Worm (Caenorhabditis elegans) whole organism, L3 larva: ENCODE measurements around the gene R07E5.4.

Experiments used
- ama-1 ChIP-seq: fragments of 150-350 bp; optimal IDR thresholded peaks from 2 replicates; lab custom pipeline; 2018
- elt-2 ChIP-seq: sonication (generic microtip); optimal IDR thresholded peaks from 2 replicates; lab custom pipeline; 2016; ENCODE audit warnings: missing genetic modification reagents, mild to moderate bottlenecking, missing genetic modification characterization, missing compliant biosample characterization
- fkh-10 ChIP-seq: sonication (generic microtip); optimal IDR thresholded peaks from 2 replicates; lab custom pipeline; 2017; ENCODE audit warnings: missing biosample characterization, missing genetic modification reagents, missing genetic modification characterization
- nhr-237 ChIP-seq: fragments of 150-350 bp; optimal IDR thresholded peaks from 2 replicates; lab custom pipeline; 2014; ENCODE audit warnings: missing biosample characterization, missing genetic modification characterization
- nhr-28 ChIP-seq: fragments of 150-350 bp; optimal IDR thresholded peaks from 2 replicates; lab custom pipeline; 2014; ENCODE audit warnings: missing biosample characterization, missing genetic modification characterization
- skn-1 ChIP-seq: fragments of 150-350 bp; optimal IDR thresholded peaks from 2 replicates; lab custom pipeline; 2014; ENCODE audit warnings: missing biosample characterization, missing genetic modification characterization
- snpc-4 ChIP-seq: fragments of 150-350 bp; optimal IDR thresholded peaks from 2 replicates; lab custom pipeline; 2014; ENCODE audit warnings: missing biosample characterization, missing genetic modification characterization
- unc-39 ChIP-seq: sonication (generic microtip); optimal IDR thresholded peaks from 4 replicates; lab custom pipeline; 2017; ENCODE audit warnings: missing biosample characterization, missing genetic modification characterization
- zag-1 ChIP-seq: fragments of 150-350 bp; optimal IDR thresholded peaks from 2 replicates; lab custom pipeline; 2014; ENCODE audit warnings: missing biosample characterization, missing genetic modification characterization

DNA sequence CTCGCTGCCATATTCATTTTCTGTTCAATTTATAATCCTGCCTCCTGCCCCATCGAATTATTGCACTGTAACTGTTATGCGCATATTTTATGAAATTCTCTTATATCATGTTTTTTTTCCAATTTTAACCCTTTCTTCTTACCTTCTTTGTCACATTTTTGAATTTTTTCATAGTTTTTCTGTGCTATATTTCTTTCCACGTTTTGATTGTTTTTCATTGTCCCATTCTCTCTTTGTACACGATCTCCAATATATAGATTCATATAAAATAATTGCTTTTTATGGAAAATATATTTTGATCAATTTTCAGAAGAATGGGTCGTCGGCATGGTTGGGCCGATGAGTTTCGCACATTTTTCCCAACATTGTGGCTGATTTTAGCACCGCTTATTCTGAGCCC is 44.8 kb upstream of the R07E5.4 start, which contains the start of gene B0285.6:
- TF ChIP-seq unc-39 (tag; lab: Kevin White, UChicago) (no peak), zag-1 (no peak), snpc-4 (tag; lab: Kevin White, UChicago) (no peak), fkh-10 (GFP tag; lab: Kevin White, UChicago) (no peak), skn-1 (tag; lab: Kevin White, UChicago) (no peak), elt-2 (no peak), nhr-237 (tag; lab: Kevin White, UChicago) (no peak), nhr-28 (tag; lab: Kevin White, UChicago) (no peak), ama-1 (no peak)
